Fruit fly (Drosophila melanogaster): ENCODE results near the gene CCKLR-17D1.

dm6 chrX:18739795-18740194, 13.4 kb upstream of the CCKLR-17D1 start, which contains the start of gene CG6873:
- no peak for TF ChIP-seq CG32121 (GFP tag; IDR thresholded peaks at IDR 0.05)
- no peak for TF ChIP-seq EcR (GFP tag; optimal IDR thresholded peaks at IDR 0.05)
- no peak for TF ChIP-seq rn (GFP tag; IDR thresholded peaks at IDR 0.05)
- no peak for TF ChIP-seq gl (tag; optimal IDR thresholded peaks at IDR 0.05)
- no peak for TF ChIP-seq CG4496 (GFP tag; IDR thresholded peaks at IDR 0.05)
- no peak for TF ChIP-seq Pif1A (GFP tag; optimal IDR thresholded peaks at IDR 0.05)
- no peak for TF ChIP-seq CG13204 (GFP tag; optimal IDR thresholded peaks at IDR 0.05)
- no peak for TF ChIP-seq CG9948 (tag; optimal IDR thresholded peaks at IDR 0.05)
- TF ChIP-seq CG14655 (GFP tag; optimal IDR thresholded peaks at IDR 0.05) = no peak
- no peak for TF ChIP-seq Snoo (tag; optimal IDR thresholded peaks at IDR 0.05)
- no peak for TF ChIP-seq fd96Ca (GFP tag; IDR thresholded peaks at IDR 0.05)
- no peak for TF ChIP-seq CG15710 (tag; optimal IDR thresholded peaks at IDR 0.05)
- no peak for TF ChIP-seq CG8159 (tag; optimal IDR thresholded peaks at IDR 0.05)
